Worm (Caenorhabditis elegans): Measurements from ENCODE around the gene sfxn-1.2.

ce11 chrII:11185728-11186127 lies at the start of gene sfxn-1.2:
- TF ChIP-seq him-1 (tag; optimal IDR thresholded peaks at IDR 0.05) (no peak), W03F9.2 (tag; optimal IDR thresholded peaks at IDR 0.05) (no peak)

Data from whole organism, L4/young adult.